Fruit fly (Drosophila melanogaster): ENCODE results near the gene CG15020.

DNA sequence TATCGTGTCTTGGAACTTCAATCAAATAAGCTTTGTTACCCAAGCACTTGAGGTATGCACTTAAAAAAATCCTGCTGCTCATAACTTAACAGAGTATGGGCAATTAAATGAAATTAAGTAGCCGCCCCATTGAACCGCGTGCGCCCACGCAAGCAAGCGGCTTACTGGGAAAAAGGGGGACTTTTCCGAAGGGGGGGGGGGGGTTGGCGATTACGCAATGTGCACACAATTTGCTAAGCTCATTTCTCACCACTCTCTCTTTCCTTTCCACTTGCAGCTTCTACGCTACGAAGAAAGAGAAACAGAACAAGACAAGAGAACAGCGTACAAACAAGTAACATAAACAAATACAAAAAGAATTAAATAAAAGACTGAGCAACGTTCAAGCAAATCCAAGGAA, 3.9 kb upstream of the CG15020 start:
- TF ChIP-seq EcR (GFP tag; optimal IDR thresholded peaks at IDR 0.05) (no peak), usp (GFP tag; optimal IDR thresholded peaks at IDR 0.05) (no peak), Dll (optimal IDR thresholded peaks at IDR 0.05) (no peak), psq (optimal IDR thresholded peaks at IDR 0.05) (no peak), pan (optimal IDR thresholded peaks at IDR 0.05) (no peak), CG8478 (optimal IDR thresholded peaks at IDR 0.05) (no peak)
